Fruit fly (Drosophila melanogaster) whole organism, wandering third instar larva: Measurements from ENCODE around the gene CG15213.

Source experiments
- Abd-B ChIP-seq: fragments of >200 bp; optimal IDR thresholded peaks from 2 replicates; lab custom pipeline; 2017; ENCODE audit warnings: missing biosample characterization, missing genetic modification characterization
- CrebA ChIP-seq: fragments of 200-800 bp; sonication (Bioruptor generic); optimal IDR thresholded peaks from 2 replicates; lab custom pipeline; 2016; ENCODE audit warnings: missing biosample characterization, mild to moderate bottlenecking, missing genetic modification characterization, borderline replicate concordance
- Dfd ChIP-seq: fragments of >200 bp; optimal IDR thresholded peaks from 2 replicates; lab custom pipeline; 2017; ENCODE audit warnings: missing biosample characterization, missing genetic modification characterization
- Hr83 ChIP-seq: fragments of 200-300 bp; sonication (Bioruptor generic); optimal IDR thresholded peaks from 2 replicates; lab custom pipeline; 2016; ENCODE audit warnings: missing biosample characterization, mild to moderate bottlenecking, missing genetic modification characterization, moderate library complexity; ENCODE audit not compliant: poor library complexity, severe bottlenecking
- N ChIP-seq: fragments of >200 bp; optimal IDR thresholded peaks from 2 replicates; lab custom pipeline; 2018; ENCODE audit warnings: missing biosample characterization, missing external identifiers, missing genetic modification characterization
- OdsH ChIP-seq: fragments of 200-800 bp; sonication (Bioruptor generic); optimal IDR thresholded peaks from 2 replicates; lab custom pipeline; 2016; ENCODE audit warnings: missing biosample characterization, mild to moderate bottlenecking, missing genetic modification characterization
- Rel ChIP-seq, 2 experiments: fragments of 200-800 bp; sonication (Bioruptor generic) in 1 of 2; optimal IDR thresholded peaks; 2 replicates in 1 of 2; 3 replicates in 1 of 2; lab custom pipeline; 2016 to 2019; ENCODE audit warnings: mild to moderate bottlenecking in 2 of 2, missing biosample characterization in 2 of 2, missing genetic modification characterization in 2 of 2, moderate library complexity in 1 of 2
- br ChIP-seq: fragments of 200-800 bp; sonication (Bioruptor generic); optimal IDR thresholded peaks from 2 replicates; lab custom pipeline; 2016; ENCODE audit warnings: missing biosample characterization, missing genetic modification characterization
- fru ChIP-seq: fragments of 200-800 bp; sonication (Bioruptor generic); optimal IDR thresholded peaks from 3 replicates; lab custom pipeline; 2016; ENCODE audit warnings: missing biosample characterization, mild to moderate bottlenecking, missing genetic modification characterization
- rgr ChIP-seq: fragments of 200-800 bp; sonication (Bioruptor generic); optimal IDR thresholded peaks from 3 replicates; lab custom pipeline; 2016; ENCODE audit warnings: missing biosample characterization, mild to moderate bottlenecking, missing genetic modification characterization
- sv ChIP-seq: fragments of 200-800 bp; sonication (Bioruptor generic); optimal IDR thresholded peaks from 3 replicates; lab custom pipeline; 2016; ENCODE audit warnings: missing biosample characterization, missing genetic modification characterization
- usp ChIP-seq: fragments of >200 bp; optimal IDR thresholded peaks from 2 replicates; lab custom pipeline; 2017; ENCODE audit warnings: missing biosample characterization, missing genetic modification characterization

dm6 chr3L:5131245-5131644, 1.8 kb downstream of the CG15213 start, which contains the start of gene CG15212:
- TF ChIP-seq fru (GFP tag; lab: Kevin White, UChicago) (no peak), CrebA (GFP tag; lab: Kevin White, UChicago) (no peak), Abd-B (GFP tag; lab: Kevin White, UChicago) (no peak), N (no peak), usp (GFP tag; lab: Kevin White, UChicago) (no peak), Dfd (GFP tag; lab: Kevin White, UChicago) (no peak), br (GFP tag; lab: Kevin White, UChicago) (no peak), Hr83 (GFP tag; lab: Kevin White, UChicago) (no peak), Rel (GFP tag; optimal IDR thresholded peaks at IDR 0.05; lab: Kevin White, UChicago) (no peak), Rel (tag; optimal IDR thresholded peaks at IDR 0.05; lab: Kevin White, UChicago) (no peak), rgr (GFP tag; lab: Kevin White, UChicago) (no peak), OdsH (GFP tag; lab: Kevin White, UChicago) (no peak), sv (GFP tag; lab: Kevin White, UChicago) (no peak)
